Worm (Caenorhabditis elegans) whole organism, L4 larva: ENCODE measurements around the gene uaf-2.

Source experiments
- cey-2 ChIP-seq: sonication (generic microtip); optimal IDR thresholded peaks from 3 replicates; lab custom pipeline; 2017; ENCODE audit warnings: missing genetic modification characterization, mild to moderate bottlenecking, missing compliant biosample characterization, antibody characterized with exemption, borderline replicate concordance; ENCODE audit not compliant: insufficient read depth
- fos-1 ChIP-seq: fragments of 150-350 bp; optimal IDR thresholded peaks from 2 replicates; lab custom pipeline; 2014; ENCODE audit warnings: missing biosample characterization, missing genetic modification characterization
- nhr-28 ChIP-seq: fragments of 150-350 bp; optimal IDR thresholded peaks from 2 replicates; lab custom pipeline; 2014; ENCODE audit warnings: missing biosample characterization, missing genetic modification characterization
- pqm-1 ChIP-seq: sonication (generic microtip); optimal IDR thresholded peaks from 2 replicates; lab custom pipeline; 2017; ENCODE audit warnings: missing biosample characterization, missing genetic modification characterization

DNA sequence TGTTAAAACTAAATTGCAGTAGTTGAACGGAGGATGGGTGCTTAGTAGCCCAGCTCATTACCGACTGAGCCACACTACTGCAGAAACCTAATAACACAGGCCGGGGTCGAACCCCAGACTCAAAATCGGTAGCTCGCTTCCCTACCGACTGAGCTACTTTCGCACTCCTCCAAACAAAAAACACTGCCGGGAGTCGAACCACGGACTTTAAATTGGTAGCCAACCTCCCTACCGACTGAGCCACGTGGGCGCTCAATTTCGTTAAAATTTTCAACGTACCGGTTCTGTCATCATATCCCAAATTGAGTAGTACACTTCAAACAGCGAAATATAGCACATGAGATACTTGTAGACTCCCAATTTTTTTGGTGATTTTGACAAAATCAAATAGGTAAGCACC, 31.9 kb upstream of the uaf-2 start:
- TF ChIP-seq nhr-28 (no peak), pqm-1 (tag; lab: Kevin White, UChicago) (no peak), cey-2 (tag; lab: Kevin White, UChicago) (no peak), fos-1 (tag; lab: Kevin White, UChicago) (no peak)
